Worm (Caenorhabditis elegans): ENCODE results near the gene din-1.

DNA sequence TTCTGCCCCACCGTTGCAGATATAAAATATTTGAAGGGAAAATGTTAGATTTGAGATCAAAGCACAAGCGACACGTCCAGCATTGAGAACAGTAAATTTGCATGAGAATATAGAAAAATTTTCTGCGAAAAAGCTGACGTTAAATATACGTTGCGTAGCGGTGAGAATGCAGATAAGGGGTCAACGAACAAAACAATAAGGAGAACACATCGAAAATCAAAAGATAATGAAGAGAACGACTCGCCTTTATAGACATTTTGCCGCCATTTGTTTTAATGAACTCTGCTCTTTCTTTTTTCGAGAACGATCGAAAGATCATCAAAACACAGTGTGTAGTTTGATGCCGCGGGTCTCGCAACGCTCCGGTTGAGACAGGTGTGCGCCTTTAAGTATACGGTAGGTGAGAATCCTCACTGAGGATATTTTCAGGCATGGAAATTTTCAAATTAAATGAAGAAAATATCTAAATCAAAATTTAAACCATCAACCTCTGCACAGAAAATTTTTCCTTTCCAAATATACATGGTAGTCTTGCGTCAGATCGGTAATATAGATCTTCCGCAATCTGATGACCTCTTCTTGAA lies 37.2 kb downstream of the din-1 start:
- TF ChIP-seq elt-3 (tag; optimal IDR thresholded peaks at IDR 0.05) (no peak), nhr-6 (tag; optimal IDR thresholded peaks at IDR 0.05) (no peak), ama-1 (optimal IDR thresholded peaks at IDR 0.05) (no peak), ceh-82 (tag; optimal IDR thresholded peaks at IDR 0.05) (no peak), zag-1 (tag; optimal IDR thresholded peaks at IDR 0.05) (no peak), blmp-1 (tag; optimal IDR thresholded peaks at IDR 0.05; ENCODE audit: insufficient read depth) (no peak), lin-39 (tag; optimal IDR thresholded peaks at IDR 0.05) (no peak)
